Worm (Caenorhabditis elegans): ENCODE results near the gene ZK673.4.

Gene ZK673.4

DNA sequence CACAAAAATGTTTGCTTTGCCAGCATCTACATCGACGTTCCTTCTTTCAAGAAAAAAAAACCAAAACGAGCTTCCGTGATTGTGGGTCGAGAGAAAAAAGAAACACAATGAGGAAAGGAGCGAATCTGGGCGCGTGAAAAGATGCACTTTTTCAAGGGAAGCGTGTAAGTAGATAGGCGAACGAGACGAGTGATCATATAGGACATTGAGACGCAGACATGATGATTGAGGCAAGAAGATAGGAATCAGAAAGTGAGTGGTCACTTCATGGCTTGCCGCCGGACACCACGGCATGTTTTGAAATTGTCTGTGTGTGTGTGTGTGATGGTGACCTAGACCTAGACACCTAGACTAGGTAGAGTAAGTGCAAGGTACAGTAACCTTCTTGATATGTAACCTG lies 48.9 kb downstream of the ZK673.4 start (continued):
- TF ChIP-seq aly-2 (tag; optimal IDR thresholded peaks at IDR 0.05) (no peak), jun-1 (tag; optimal IDR thresholded peaks at IDR 0.05) (no peak), snpc-4 (tag; optimal IDR thresholded peaks at IDR 0.05) (no peak), nhr-237 (tag; optimal IDR thresholded peaks at IDR 0.05) (no peak), swsn-7 (tag; optimal IDR thresholded peaks at IDR 0.05) (peak; percentile 22), hpl-2 (GFP tag; optimal IDR thresholded peaks at IDR 0.05) (no peak), aha-1 (tag; optimal IDR thresholded peaks at IDR 0.05) (no peak), lir-3 (tag; optimal IDR thresholded peaks at IDR 0.05; ENCODE audit: poor library complexity) (no peak), efl-3 (GFP tag; optimal IDR thresholded peaks at IDR 0.05) (no peak), ztf-11 (tag; optimal IDR thresholded peaks at IDR 0.05) (no peak), unc-130 (tag; optimal IDR thresholded peaks at IDR 0.05) (no peak), nhr-71 (tag; optimal IDR thresholded peaks at IDR 0.05) (peak; percentile 58), xbp-1 (tag; optimal IDR thresholded peaks at IDR 0.05) (peak; percentile 4), fkh-10 (GFP tag; optimal IDR thresholded peaks at IDR 0.05) (no peak), ets-5 (GFP tag; IDR thresholded peaks at IDR 0.05) (no peak), sptf-1 (tag; optimal IDR thresholded peaks at IDR 0.05) (no peak), sox-4 (tag; optimal IDR thresholded peaks at IDR 0.05) (no peak), C16A3.4 (tag; optimal IDR thresholded peaks at IDR 0.05) (no peak), unc-86 (tag; optimal IDR thresholded peaks at IDR 0.05) (no peak), unc-30 (tag; optimal IDR thresholded peaks at IDR 0.05) (no peak), nhr-20 (tag; optimal IDR thresholded peaks at IDR 0.05) (peak; percentile 61), nhr-28 (tag; optimal IDR thresholded peaks at IDR 0.05) (no peak), C34B4.2 (tag; optimal IDR thresholded peaks at IDR 0.05) (no peak), ceh-82 (tag; optimal IDR thresholded peaks at IDR 0.05) (peak in 1 of 3 experiments; percentile 40), C04F5.9 (tag; optimal IDR thresholded peaks at IDR 0.05) (no peak), alr-1 (tag; optimal IDR thresholded peaks at IDR 0.05; ENCODE audit: borderline replicate concordance) (no peak), elt-2 (tag; optimal IDR thresholded peaks at IDR 0.05) (no peak), sup-37 (GFP tag; optimal IDR thresholded peaks at IDR 0.05) (no peak), nhr-84 (tag; optimal IDR thresholded peaks at IDR 0.05) (no peak), efl-1 (optimal IDR thresholded peaks at IDR 0.05) (peak; percentile 19 to 24), efl-1 (GFP tag; optimal IDR thresholded peaks at IDR 0.05 in 1 of 2) (no peak), hlh-4 (tag; optimal IDR thresholded peaks at IDR 0.05) (no peak), lsy-2 (tag; optimal IDR thresholded peaks at IDR 0.05) (peak; percentile 18 to 41), nhr-77 (tag; optimal IDR thresholded peaks at IDR 0.05) (peak; percentile 11), nhr-85 (tag) (peak; percentile 94), egl-27 (tag; optimal IDR thresholded peaks at IDR 0.05) (no peak), unc-98 (GFP tag; IDR thresholded peaks at IDR 0.05) (no peak), fkh-8 (tag; optimal IDR thresholded peaks at IDR 0.05) (no peak), ama-1 (optimal IDR thresholded peaks at IDR 0.05) (no peak), mep-1 (tag; optimal IDR thresholded peaks at IDR 0.05) (peak; percentile 62), ceh-90 (tag; optimal IDR thresholded peaks at IDR 0.05) (no peak), pax-3 (tag; optimal IDR thresholded peaks at IDR 0.05) (no peak), nhr-19 (GFP tag; conservative IDR thresholded peaks at IDR 0.05) (no peak), zip-4 (GFP tag; optimal IDR thresholded peaks at IDR 0.05) (no peak), ceh-88 (GFP tag; IDR thresholded peaks at IDR 0.05) (no peak), nhr-12 (tag; optimal IDR thresholded peaks at IDR 0.05) (no peak), rnt-1 (tag; optimal IDR thresholded peaks at IDR 0.05) (peak; percentile 71)
